Worm (Caenorhabditis elegans) whole organism, L3 larva: ENCODE results near the gene sra-2.

Experiments
- R02D3.7 ChIP-seq: fragments of 150-350 bp; optimal IDR thresholded peaks from 2 replicates; lab custom pipeline; 2014; ENCODE audit warnings: missing biosample characterization, missing genetic modification characterization
- ZK546.5 ChIP-seq: sonication (generic microtip); optimal IDR thresholded peaks from 2 replicates; lab custom pipeline; 2017; ENCODE audit warnings: missing biosample characterization, missing genetic modification characterization
- aly-2 ChIP-seq: fragments of 150-350 bp; optimal IDR thresholded peaks from 2 replicates; lab custom pipeline; 2014; ENCODE audit warnings: missing biosample characterization, missing genetic modification characterization
- ama-1 ChIP-seq: fragments of 150-350 bp; optimal IDR thresholded peaks from 2 replicates; lab custom pipeline; 2018
- ceh-16 ChIP-seq: sonication (generic microtip); optimal IDR thresholded peaks from 2 replicates; lab custom pipeline; 2017; ENCODE audit warnings: missing biosample characterization, missing genetic modification characterization
- ceh-82 ChIP-seq: fragments of 150-350 bp; optimal IDR thresholded peaks from 2 replicates; lab custom pipeline; 2014; ENCODE audit warnings: missing biosample characterization, missing genetic modification characterization
- ceh-9 ChIP-seq: sonication (generic microtip); optimal IDR thresholded peaks from 2 replicates; lab custom pipeline; 2018; ENCODE audit warnings: missing biosample characterization, missing genetic modification characterization
- daf-12 ChIP-seq: fragments of 150-350 bp; optimal IDR thresholded peaks from 2 replicates; lab custom pipeline; 2014; ENCODE audit warnings: missing biosample characterization, missing genetic modification reagents, missing genetic modification characterization
- egl-27 ChIP-seq: sonication (generic microtip); optimal IDR thresholded peaks from 4 replicates; lab custom pipeline; 2017; ENCODE audit warnings: missing biosample characterization, missing genetic modification reagents, missing genetic modification characterization
- egl-5 ChIP-seq: fragments of 150-350 bp; optimal IDR thresholded peaks from 2 replicates; lab custom pipeline; 2017; ENCODE audit warnings: missing biosample characterization, missing genetic modification reagents, missing genetic modification characterization, inconsistent platforms
- elt-1 ChIP-seq: fragments of 150-350 bp; optimal IDR thresholded peaks from 2 replicates; lab custom pipeline; 2014; ENCODE audit warnings: missing biosample characterization, missing genetic modification characterization
- elt-2 ChIP-seq: sonication (generic microtip); optimal IDR thresholded peaks from 2 replicates; lab custom pipeline; 2016; ENCODE audit warnings: missing genetic modification reagents, mild to moderate bottlenecking, missing genetic modification characterization, missing compliant biosample characterization
- elt-3 ChIP-seq, 3 experiments: fragments of 150-350 bp in 1 of 3; sonication (generic microtip) in 2 of 3; optimal IDR thresholded peaks; 2 replicates in 2 of 3; 4 replicates in 1 of 3; lab custom pipeline; 2014 to 2017; ENCODE audit warnings: missing biosample characterization in 3 of 3, missing genetic modification characterization in 3 of 3
- hmg-11 ChIP-seq: sonication (generic microtip); optimal IDR thresholded peaks from 2 replicates; lab custom pipeline; 2016; ENCODE audit warnings: missing genetic modification characterization, missing compliant biosample characterization
- jun-1 ChIP-seq: fragments of 150-350 bp; optimal IDR thresholded peaks from 2 replicates; lab custom pipeline; 2014; ENCODE audit warnings: missing biosample characterization, missing genetic modification reagents, missing genetic modification characterization
- lin-15B ChIP-seq: fragments of 150-350 bp; optimal IDR thresholded peaks from 2 replicates; lab custom pipeline; 2014; ENCODE audit warnings: missing biosample characterization, missing genetic modification characterization
- lsy-12 ChIP-seq: sonication (generic microtip); optimal IDR thresholded peaks from 2 replicates; lab custom pipeline; 2016; ENCODE audit warnings: mild to moderate bottlenecking, missing genetic modification characterization, missing compliant biosample characterization
- mml-1 ChIP-seq: fragments of 150-350 bp; sonication (generic microtip); optimal IDR thresholded peaks from 3 replicates; lab custom pipeline; 2014; ENCODE audit warnings: missing biosample characterization, missing genetic modification characterization
- nfya-1 ChIP-seq: sonication (generic microtip); optimal IDR thresholded peaks from 2 replicates; lab custom pipeline; 2017; ENCODE audit warnings: missing genetic modification characterization, mild to moderate bottlenecking, missing compliant biosample characterization, antibody characterized with exemption, moderate library complexity; ENCODE audit not compliant: insufficient read depth
- nhr-11 ChIP-seq: fragments of 150-350 bp; optimal IDR thresholded peaks from 2 replicates; lab custom pipeline; 2014; ENCODE audit warnings: missing biosample characterization, missing genetic modification characterization
- nhr-12 ChIP-seq: fragments of 150-350 bp; optimal IDR thresholded peaks from 2 replicates; lab custom pipeline; 2014; ENCODE audit warnings: missing biosample characterization, missing genetic modification characterization
- nhr-23 ChIP-seq: fragments of 150-350 bp; optimal IDR thresholded peaks from 2 replicates; lab custom pipeline; 2014; ENCODE audit warnings: missing biosample characterization, missing genetic modification reagents, missing genetic modification characterization
- nhr-237 ChIP-seq: fragments of 150-350 bp; optimal IDR thresholded peaks from 2 replicates; lab custom pipeline; 2014; ENCODE audit warnings: missing biosample characterization, missing genetic modification characterization
- nhr-25 ChIP-seq: sonication (generic microtip); optimal IDR thresholded peaks from 2 replicates; lab custom pipeline; 2017; ENCODE audit warnings: missing biosample characterization, missing genetic modification characterization
- nhr-28 ChIP-seq: fragments of 150-350 bp; optimal IDR thresholded peaks from 2 replicates; lab custom pipeline; 2014; ENCODE audit warnings: missing biosample characterization, missing genetic modification characterization
- nhr-43 ChIP-seq: sonication (generic microtip); optimal IDR thresholded peaks from 2 replicates; lab custom pipeline; 2016; ENCODE audit warnings: mild to moderate bottlenecking, missing genetic modification characterization, missing compliant biosample characterization; ENCODE audit not compliant: poor library complexity, severe bottlenecking
- nhr-67 ChIP-seq: fragments of 150-350 bp; optimal IDR thresholded peaks from 2 replicates; lab custom pipeline; 2014; ENCODE audit warnings: missing biosample characterization, missing genetic modification characterization
- nhr-76 ChIP-seq: fragments of 150-350 bp; sonication (generic microtip); optimal IDR thresholded peaks from 5 replicates; lab custom pipeline; 2014; ENCODE audit warnings: missing biosample characterization, missing genetic modification characterization
- nhr-77 ChIP-seq: fragments of 150-350 bp; optimal IDR thresholded peaks from 2 replicates; lab custom pipeline; 2014; ENCODE audit warnings: missing biosample characterization, missing genetic modification characterization
- pha-4 ChIP-seq: fragments of 150-350 bp; optimal IDR thresholded peaks from 2 replicates; lab custom pipeline; 2014; ENCODE audit warnings: missing biosample characterization, missing genetic modification reagents, missing genetic modification characterization
- sea-2 ChIP-seq: fragments of 150-350 bp; sonication (generic microtip); optimal IDR thresholded peaks from 4 replicates; lab custom pipeline; 2014; ENCODE audit warnings: missing biosample characterization, missing genetic modification reagents, missing genetic modification characterization
- skn-1 ChIP-seq: fragments of 150-350 bp; optimal IDR thresholded peaks from 2 replicates; lab custom pipeline; 2014; ENCODE audit warnings: missing biosample characterization, missing genetic modification characterization
- snpc-4 ChIP-seq: fragments of 150-350 bp; optimal IDR thresholded peaks from 2 replicates; lab custom pipeline; 2014; ENCODE audit warnings: missing biosample characterization, missing genetic modification characterization
- tbx-2 ChIP-seq: sonication (generic microtip); optimal IDR thresholded peaks from 2 replicates; lab custom pipeline; 2016; ENCODE audit warnings: mild to moderate bottlenecking, missing genetic modification characterization, missing compliant biosample characterization
- unc-39 ChIP-seq: sonication (generic microtip); optimal IDR thresholded peaks from 4 replicates; lab custom pipeline; 2017; ENCODE audit warnings: missing biosample characterization, missing genetic modification characterization
- unc-62 ChIP-seq: fragments of 150-350 bp; sonication (generic microtip); optimal IDR thresholded peaks from 4 replicates; lab custom pipeline; 2014; ENCODE audit warnings: missing biosample characterization, missing genetic modification reagents, missing genetic modification characterization
- zag-1 ChIP-seq: fragments of 150-350 bp; optimal IDR thresholded peaks from 2 replicates; lab custom pipeline; 2014; ENCODE audit warnings: missing biosample characterization, missing genetic modification characterization
- ztf-11 ChIP-seq: fragments of 150-350 bp; optimal IDR thresholded peaks from 2 replicates; lab custom pipeline; 2014; ENCODE audit warnings: missing biosample characterization, missing genetic modification characterization

sra-2 gene

DNA sequence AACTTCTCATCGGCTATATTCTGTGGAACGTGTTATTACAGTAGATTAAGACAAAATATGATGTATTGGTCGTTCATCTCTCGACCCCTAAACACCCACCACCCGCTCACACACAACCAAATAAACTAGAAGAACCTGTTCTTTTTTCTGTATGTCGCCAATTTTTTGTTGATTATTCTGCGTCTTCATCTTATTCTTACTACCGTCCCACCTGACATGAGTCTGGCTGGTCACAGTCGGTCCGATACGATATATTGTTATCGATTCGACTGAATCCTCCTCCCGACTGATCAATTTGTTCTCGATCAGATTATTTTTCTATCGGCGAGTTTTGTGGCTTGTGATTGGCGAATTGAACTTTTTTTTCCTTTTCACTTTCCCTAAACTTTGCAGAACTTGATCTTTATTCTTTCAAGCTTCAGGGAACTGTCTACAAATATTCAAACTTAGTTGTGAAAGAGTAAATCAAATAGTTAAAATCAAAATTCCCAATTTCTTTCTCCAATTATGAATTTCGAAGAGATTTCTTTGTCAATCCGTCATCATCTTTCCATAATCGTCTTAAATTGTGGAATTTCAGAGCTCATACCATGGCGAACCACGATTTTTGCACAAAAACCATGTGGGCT is 26.5 kb downstream of the sra-2 start, which contains the start of gene F35H8.2:
Gene F35H8.2, plus strand, starts transcription at position 579 of the 629 bp plus-strand sequence.
- peak; percentile 58 for TF ChIP-seq nhr-43 (tag; lab: Kevin White, UChicago)
- TF ChIP-seq snpc-4: no peak
- no peak for TF ChIP-seq jun-1
- no peak for TF ChIP-seq ceh-82 (tag; lab: Kevin White, UChicago)
- TF ChIP-seq nhr-23: peak; percentile 58
- TF ChIP-seq nhr-25 (tag; lab: Kevin White, UChicago): peak; percentile 69
- TF ChIP-seq ztf-11 (tag; lab: Kevin White, UChicago): no peak
- TF ChIP-seq, all 47 proteins: peak for 3

DNA sequence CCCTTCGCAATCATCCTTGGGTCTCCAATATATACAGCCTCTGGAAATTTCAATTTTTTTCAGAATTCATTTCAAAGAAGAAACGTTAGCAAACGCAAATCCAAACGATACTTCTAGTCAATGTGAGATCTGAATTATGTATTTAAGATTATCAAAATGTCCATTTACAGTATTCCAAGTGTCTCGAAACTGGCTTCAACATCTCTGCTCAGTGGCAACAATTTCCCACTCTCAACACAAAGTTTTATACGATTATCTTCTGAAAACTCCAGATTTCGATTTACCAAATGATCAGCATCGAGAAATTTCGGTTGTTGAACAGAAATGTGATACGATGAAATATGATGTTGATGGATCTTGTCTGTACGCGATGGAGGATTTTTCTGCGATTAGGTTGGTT is 28.0 kb downstream of the sra-2 start:
- TF ChIP-seq tbx-2 (tag; lab: Kevin White, UChicago) (no peak), aly-2 (no peak), unc-39 (no peak), nhr-23 (no peak), nhr-67 (tag; lab: Kevin White, UChicago) (no peak), egl-5 (tag; lab: Kevin White, UChicago) (no peak), egl-27 (tag; lab: Kevin White, UChicago) (no peak), zag-1 (tag; lab: Kevin White, UChicago) (no peak)

DNA sequence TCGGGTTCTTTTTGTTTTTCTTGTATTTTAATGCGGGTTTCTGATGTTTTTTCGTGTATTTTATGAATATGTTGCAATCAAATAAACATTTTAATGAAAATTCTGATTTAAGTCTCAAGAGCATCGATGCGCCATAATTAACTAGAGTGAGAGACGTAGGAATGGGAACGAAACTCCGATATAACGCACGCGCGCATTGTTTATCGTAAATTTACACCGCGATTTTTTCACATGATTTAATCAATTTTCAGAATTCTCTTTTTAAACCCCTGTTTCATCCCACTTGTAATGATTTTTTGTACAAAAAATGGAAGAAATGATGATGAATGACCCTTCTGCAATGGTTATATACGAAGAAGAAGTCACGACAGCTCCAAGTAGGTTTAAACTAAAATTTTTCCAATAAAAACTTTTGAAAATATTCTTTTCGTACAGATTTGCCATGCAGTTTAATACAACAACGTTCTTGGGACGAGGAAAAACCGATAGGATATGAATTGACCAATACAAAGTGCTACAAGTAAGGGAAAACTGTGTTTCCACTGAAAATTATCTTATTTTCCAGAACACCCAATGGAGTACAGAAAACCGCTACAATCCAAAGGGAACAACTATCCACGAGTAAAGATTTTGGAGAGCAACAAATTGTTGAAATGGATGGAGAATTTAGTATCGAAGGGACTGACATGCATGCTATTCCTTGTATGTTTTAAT is 29.0 kb downstream of the sra-2 start, which contains the start of gene zfp-2:
Gene zfp-2, plus strand, starts transcription at position 214 of the 714 bp plus-strand sequence.
- TF ChIP-seq elt-1 (no peak), skn-1 (tag; lab: Kevin White, UChicago) (no peak), ceh-82 (tag; lab: Kevin White, UChicago) (no peak), nhr-23 (no peak), lin-15B (tag; lab: Kevin White, UChicago) (peak; percentile 27), zag-1 (tag; lab: Kevin White, UChicago) (no peak), nhr-28 (no peak), ZK546.5 (tag; lab: Kevin White, UChicago) (no peak), tbx-2 (tag; lab: Kevin White, UChicago) (no peak), elt-2 (tag; lab: Kevin White, UChicago) (no peak), nhr-12 (tag; lab: Kevin White, UChicago) (no peak), ama-1 (lab: Kevin White, UChicago) (no peak), nhr-11 (tag; lab: Kevin White, UChicago) (no peak), nhr-43 (tag; lab: Kevin White, UChicago) (no peak), nhr-76 (tag; lab: Kevin White, UChicago) (no peak), sea-2 (GFP tag; lab: Kevin White, UChicago) (no peak), R02D3.7 (tag; lab: Kevin White, UChicago) (peak; percentile 75), nhr-237 (tag; lab: Kevin White, UChicago) (no peak), hmg-11 (tag; lab: Kevin White, UChicago) (peak; percentile 74), lsy-12 (tag; lab: Kevin White, UChicago) (no peak), daf-12 (tag; lab: Kevin White, UChicago) (no peak), elt-3 (tag; optimal IDR thresholded peaks at IDR 0.05; lab: Kevin White, UChicago) (no peak), unc-62 (no peak), nfya-1 (tag; lab: Kevin White, UChicago) (peak; percentile 43), aly-2 (no peak), ceh-9 (tag; lab: Kevin White, UChicago) (no peak), pha-4 (tag; lab: Kevin White, UChicago) (no peak), egl-5 (tag; lab: Kevin White, UChicago) (no peak), unc-39 (no peak), nhr-67 (tag; lab: Kevin White, UChicago) (no peak)

DNA sequence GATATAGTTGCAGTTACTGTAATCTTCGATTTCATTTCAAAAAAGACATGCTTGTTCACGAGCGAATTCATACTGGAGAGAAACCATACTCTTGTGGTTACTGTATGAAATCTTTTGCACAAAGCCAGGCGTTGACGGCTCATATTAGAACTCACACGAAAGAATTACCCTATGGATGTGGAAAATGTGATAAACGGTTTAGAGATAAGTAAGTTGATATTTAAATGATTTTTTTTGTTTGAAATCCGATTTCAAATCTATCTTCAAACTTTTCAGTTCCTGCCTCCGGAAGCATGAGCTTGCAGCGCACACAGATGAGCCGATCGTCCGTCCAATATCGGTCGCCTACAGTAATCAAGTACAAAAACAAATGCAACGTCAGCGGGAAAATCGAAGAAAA is 30.3 kb downstream of the sra-2 start:
- TF ChIP-seq nhr-77 (tag; lab: Kevin White, UChicago) (no peak), unc-39 (no peak), tbx-2 (tag; lab: Kevin White, UChicago) (no peak), zag-1 (tag; lab: Kevin White, UChicago) (no peak), daf-12 (tag; lab: Kevin White, UChicago) (no peak), elt-2 (tag; lab: Kevin White, UChicago) (no peak), unc-62 (no peak), nhr-11 (tag; lab: Kevin White, UChicago) (no peak), mml-1 (no peak), ceh-82 (tag; lab: Kevin White, UChicago) (no peak), ceh-16 (tag; lab: Kevin White, UChicago) (no peak), skn-1 (tag; lab: Kevin White, UChicago) (no peak), nhr-67 (tag; lab: Kevin White, UChicago) (no peak), jun-1 (no peak), hmg-11 (tag; lab: Kevin White, UChicago) (no peak), elt-3 (tag; optimal IDR thresholded peaks at IDR 0.05; lab: Kevin White, UChicago) (no peak)
